Worm (Caenorhabditis elegans) whole organism, young adult: Measurements from ENCODE around the gene srb-3.

Experiments
- B0019.2 ChIP-seq: fragments of 200-800 bp; sonication (Bioruptor generic); conservative IDR thresholded peaks from 2 replicates; pipeline ENCODE4 v1.3.6; 2022; ENCODE audit warnings: missing genetic modification reagents, missing genetic modification characterization, missing compliant biosample characterization
- B0336.3 ChIP-seq: fragments of 200-800 bp; sonication (Bioruptor generic); IDR thresholded peaks from 2 replicates; pipeline ENCODE4 v1.3.6; 2022; ENCODE audit warnings: missing genetic modification characterization, missing compliant biosample characterization
- C17E4.6 ChIP-seq: fragments of 200-800 bp; sonication (Bioruptor generic); IDR thresholded peaks from 2 replicates; pipeline ENCODE4 v1.3.6; 2022; ENCODE audit warnings: missing genetic modification reagents, missing genetic modification characterization, missing compliant biosample characterization
- F39B2.1 ChIP-seq: fragments of 200-800 bp; sonication (Bioruptor generic); IDR thresholded peaks from 2 replicates; pipeline ENCODE4 v1.3.6; 2022; ENCODE audit warnings: missing genetic modification reagents, missing genetic modification characterization, missing compliant biosample characterization
- K12H6.12 ChIP-seq: fragments of 200-800 bp; sonication (Bioruptor generic); optimal IDR thresholded peaks from 2 replicates; lab custom pipeline; 2018; ENCODE audit warnings: mild to moderate bottlenecking, missing genetic modification characterization, missing compliant biosample characterization
- T26A5.8 ChIP-seq: sonication (generic microtip); optimal IDR thresholded peaks from 2 replicates; lab custom pipeline; 2016; ENCODE audit warnings: missing genetic modification characterization, missing compliant biosample characterization
- Y79H2A.3 ChIP-seq: fragments of 200-800 bp; sonication (Bioruptor generic); conservative IDR thresholded peaks from 2 replicates; pipeline ENCODE4 v1.3.6; 2022; ENCODE audit warnings: missing genetic modification reagents, missing genetic modification characterization, missing compliant biosample characterization
- akir-1 ChIP-seq: fragments of 200-800 bp; sonication (Bioruptor generic); optimal IDR thresholded peaks from 2 replicates; lab custom pipeline; 2018; ENCODE audit warnings: mild to moderate bottlenecking, missing genetic modification characterization, moderate library complexity, missing compliant biosample characterization
- ama-1 ChIP-seq, 3 experiments: fragments of 150-350 bp in 1 of 3; sonication (generic microtip) in 2 of 3; optimal IDR thresholded peaks; 2 replicates each; lab custom pipeline; 2014 to 2018; ENCODE audit warnings: missing biosample characterization in 2 of 3, missing genetic modification characterization in 2 of 3, missing genetic modification reagents in 2 of 3
- attf-3 ChIP-seq: fragments of 200-800 bp; sonication (Bioruptor generic); conservative IDR thresholded peaks from 2 replicates; pipeline ENCODE4 v1.3.6; 2022; ENCODE audit warnings: missing genetic modification reagents, missing genetic modification characterization, missing compliant biosample characterization
- attf-5 ChIP-seq: fragments of 200-800 bp; sonication (Bioruptor generic); optimal IDR thresholded peaks from 2 replicates; lab custom pipeline; 2018; ENCODE audit warnings: mild to moderate bottlenecking, missing genetic modification characterization, missing compliant biosample characterization
- bed-1 ChIP-seq: fragments of 200-800 bp; sonication (Bioruptor generic); IDR thresholded peaks from 2 replicates; pipeline ENCODE4 v1.3.6; 2022; ENCODE audit warnings: missing genetic modification reagents, missing genetic modification characterization, missing compliant biosample characterization
- ceh-100 ChIP-seq: fragments of 200-800 bp; sonication (Bioruptor generic); IDR thresholded peaks from 2 replicates; pipeline ENCODE4 v1.3.6; 2022; ENCODE audit warnings: missing genetic modification reagents, missing genetic modification characterization, missing compliant biosample characterization
- ceh-27 ChIP-seq: fragments of 200-800 bp; sonication (Bioruptor generic); optimal IDR thresholded peaks from 2 replicates; lab custom pipeline; 2018; ENCODE audit warnings: mild to moderate bottlenecking, missing genetic modification characterization, moderate library complexity, missing compliant biosample characterization
- ceh-58 ChIP-seq: fragments of 200-800 bp; sonication (Bioruptor generic); IDR thresholded peaks from 2 replicates; pipeline ENCODE4 v1.3.6; 2022; ENCODE audit warnings: missing genetic modification characterization, missing compliant biosample characterization
- die-1 ChIP-seq: sonication (generic microtip); optimal IDR thresholded peaks from 2 replicates; lab custom pipeline; 2016; ENCODE audit warnings: missing genotype, mild to moderate bottlenecking, missing genetic modification characterization, missing compliant biosample characterization
- efl-1 ChIP-seq: fragments of 150-350 bp; optimal IDR thresholded peaks from 2 replicates; lab custom pipeline; 2014; ENCODE audit warnings: missing biosample characterization, missing genetic modification reagents, missing genetic modification characterization
- egl-18 ChIP-seq: fragments of 200-800 bp; sonication (Bioruptor generic); IDR thresholded peaks from 2 replicates; pipeline ENCODE4 v1.3.6; 2022; ENCODE audit warnings: missing genetic modification reagents, missing genetic modification characterization, missing compliant biosample characterization
- him-1 ChIP-seq: sonication (generic microtip); optimal IDR thresholded peaks from 2 replicates; lab custom pipeline; 2016; ENCODE audit warnings: missing genotype, missing genetic modification reagents, missing genetic modification characterization, missing compliant biosample characterization
- hlh-12 ChIP-seq: sonication (generic microtip); optimal IDR thresholded peaks from 2 replicates; lab custom pipeline; 2016; ENCODE audit warnings: missing genetic modification characterization, missing compliant biosample characterization
- hmg-1.2 ChIP-seq: fragments of 200-800 bp; sonication (Bioruptor generic); IDR thresholded peaks from 2 replicates; pipeline ENCODE4 v1.3.6; 2022; ENCODE audit warnings: missing genetic modification reagents, missing genetic modification characterization, missing compliant biosample characterization
- lag-1 ChIP-seq: fragments of 200-800 bp; sonication (Bioruptor generic); IDR thresholded peaks from 2 replicates; pipeline ENCODE4 v1.3.6; 2022; ENCODE audit warnings: missing genetic modification reagents, missing genetic modification characterization, missing compliant biosample characterization
- lin-26 ChIP-seq: fragments of 200-800 bp; sonication (Bioruptor generic); IDR thresholded peaks from 2 replicates; pipeline ENCODE4 v1.3.6; 2022; ENCODE audit warnings: missing genetic modification reagents, missing genetic modification characterization, missing compliant biosample characterization
- lsl-1 ChIP-seq: fragments of 200-800 bp; sonication (Bioruptor generic); optimal IDR thresholded peaks from 2 replicates; lab custom pipeline; 2018; ENCODE audit warnings: mild to moderate bottlenecking, missing genetic modification characterization, moderate library complexity, missing compliant biosample characterization
- mel-28 ChIP-seq: sonication (generic microtip); optimal IDR thresholded peaks from 2 replicates; lab custom pipeline; 2016; ENCODE audit warnings: borderline replicate concordance, mild to moderate bottlenecking, missing genetic modification characterization, missing compliant biosample characterization
- nfya-2 ChIP-seq: fragments of 200-800 bp; sonication (Bioruptor generic); IDR thresholded peaks from 2 replicates; pipeline ENCODE4 v1.3.6; 2022; ENCODE audit warnings: missing genetic modification reagents, missing genetic modification characterization, missing compliant biosample characterization
- nhr-120 ChIP-seq: fragments of 200-800 bp; sonication (Bioruptor generic); IDR thresholded peaks from 2 replicates; pipeline ENCODE4 v1.3.6; 2022; ENCODE audit warnings: missing genetic modification characterization, missing compliant biosample characterization
- nhr-80 ChIP-seq: sonication (generic microtip); optimal IDR thresholded peaks from 2 replicates; lab custom pipeline; 2016; ENCODE audit warnings: missing genetic modification characterization, missing compliant biosample characterization
- nhr-90 ChIP-seq: sonication (generic microtip); optimal IDR thresholded peaks from 2 replicates; lab custom pipeline; 2016; ENCODE audit warnings: missing genotype, mild to moderate bottlenecking, missing genetic modification characterization, missing compliant biosample characterization
- repo-1 ChIP-seq: sonication (generic microtip); optimal IDR thresholded peaks from 2 replicates; lab custom pipeline; 2017; ENCODE audit warnings: mild to moderate bottlenecking, missing genetic modification characterization, missing compliant biosample characterization
- sea-2 ChIP-seq: fragments of 200-800 bp; sonication (Bioruptor generic); IDR thresholded peaks from 2 replicates; pipeline ENCODE4 v1.3.6; 2022; ENCODE audit warnings: missing genetic modification characterization, missing compliant biosample characterization
- snpc-4 ChIP-seq, 5 experiments: fragments of 150-350 bp in 1 of 5; sonication (generic microtip) in 4 of 5; optimal IDR thresholded peaks; 2 replicates each; lab custom pipeline; 2014 to 2018; ENCODE audit warnings: missing genetic modification characterization in 5 of 5, missing biosample characterization in 3 of 5, antibody characterized with exemption in 2 of 5, mild to moderate bottlenecking in 2 of 5, missing compliant biosample characterization in 2 of 5, missing genotype in 2 of 5, moderate library complexity in 2 of 5, missing genetic modification reagents in 1 of 5
- sptf-2 ChIP-seq: fragments of 200-800 bp; sonication (Bioruptor generic); optimal IDR thresholded peaks from 2 replicates; lab custom pipeline; 2018; ENCODE audit warnings: mild to moderate bottlenecking, missing genetic modification characterization, missing compliant biosample characterization
- zfh-2 ChIP-seq: fragments of 200-800 bp; sonication (Bioruptor generic); conservative IDR thresholded peaks from 2 replicates; pipeline ENCODE4 v1.3.6; 2022; ENCODE audit warnings: missing genetic modification reagents, missing genetic modification characterization, missing compliant biosample characterization
- ztf-28 ChIP-seq: fragments of 200-800 bp; sonication (Bioruptor generic); IDR thresholded peaks from 2 replicates; pipeline ENCODE4 v1.3.6; 2022; ENCODE audit warnings: missing genetic modification reagents, missing genetic modification characterization, missing compliant biosample characterization
- ztf-3 ChIP-seq: fragments of 200-800 bp; sonication (Bioruptor generic); optimal IDR thresholded peaks from 2 replicates; lab custom pipeline; 2018; ENCODE audit warnings: mild to moderate bottlenecking, missing genetic modification characterization, missing compliant biosample characterization

Gene srb-3

DNA sequence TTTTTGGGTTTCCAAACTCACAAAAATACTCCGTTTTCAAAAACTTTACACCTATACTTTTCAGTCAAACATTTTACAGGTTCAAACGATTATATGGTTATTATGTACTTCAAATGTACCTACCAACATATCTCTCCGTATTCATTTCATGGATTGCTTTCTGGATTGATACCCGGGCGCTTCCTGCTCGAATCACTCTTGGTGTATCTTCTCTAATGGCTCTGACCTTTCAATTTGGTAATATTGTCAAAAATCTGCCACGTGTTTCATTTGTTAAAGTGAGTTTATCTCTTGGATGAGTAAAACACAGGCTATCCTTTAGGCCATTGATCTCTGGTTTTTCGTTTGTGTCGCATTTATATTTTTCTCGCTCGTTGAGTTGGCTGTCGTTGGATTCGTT is 34.8 kb downstream of the srb-3 start:
- no peak for TF ChIP-seq snpc-4 (GFP tag; optimal IDR thresholded peaks at IDR 0.05; lab: Kevin White, UChicago)
- TF ChIP-seq snpc-4 (tag; optimal IDR thresholded peaks at IDR 0.05; lab: Kevin White, UChicago), result no peak
- TF ChIP-seq egl-18, result no peak
- no peak for TF ChIP-seq lsl-1
- no peak for TF ChIP-seq B0336.3 (GFP tag; lab: Robert Waterston, UW)
- no peak for TF ChIP-seq ceh-27
- no peak for TF ChIP-seq sea-2 (GFP tag; lab: Robert Waterston, UW)
- no peak for TF ChIP-seq sptf-2 (GFP tag; lab: Kevin White, UChicago)
- TF ChIP-seq, all 124 proteins: peak for 0

DNA sequence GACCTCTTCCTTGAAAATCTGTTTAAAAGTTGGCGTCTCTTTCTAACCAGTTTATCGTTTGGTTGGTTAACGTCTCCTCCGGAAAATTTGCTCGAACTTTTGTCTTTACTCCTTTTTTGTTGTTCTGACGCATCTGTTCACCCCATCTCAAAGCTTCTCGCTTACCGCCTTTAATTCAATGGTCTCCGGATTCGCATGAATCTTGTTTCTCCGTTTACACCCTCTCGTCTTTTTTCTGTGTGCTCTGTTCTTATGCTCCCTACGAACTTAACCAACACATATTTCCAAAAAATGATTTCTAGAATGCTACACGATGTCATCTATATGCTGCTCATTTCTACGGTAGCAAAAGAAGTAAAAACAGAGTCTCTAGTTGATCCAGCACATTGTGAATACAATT is 36.6 kb downstream of the srb-3 start, which contains the start of gene lgc-56:
lgc-56 (plus strand) TSS at position 301 of the 400 bp plus-strand sequence.
- TF ChIP-seq F39B2.1 (GFP tag; lab: Robert Waterston, UW) (no peak), B0019.2 (GFP tag; lab: Robert Waterston, UW) (no peak), sptf-2 (GFP tag; lab: Kevin White, UChicago) (no peak), mel-28 (tag; lab: Kevin White, UChicago) (no peak), nhr-90 (tag; lab: Kevin White, UChicago) (no peak), egl-18 (no peak), lag-1 (GFP tag; lab: Robert Waterston, UW) (no peak), bed-1 (no peak), ceh-58 (GFP tag; lab: Robert Waterston, UW) (no peak), nhr-120 (GFP tag; lab: Robert Waterston, UW) (no peak), ama-1 (optimal IDR thresholded peaks at IDR 0.05; lab: Kevin White, UChicago) (no peak), ama-1 (GFP tag; optimal IDR thresholded peaks at IDR 0.05; lab: Kevin White, UChicago) (no peak), zfh-2 (GFP tag; lab: Robert Waterston, UW) (no peak), akir-1 (GFP tag; lab: Kevin White, UChicago) (no peak), lin-26 (GFP tag; lab: Robert Waterston, UW) (no peak), hmg-1.2 (GFP tag; lab: Robert Waterston, UW) (no peak), ztf-28 (GFP tag; lab: Robert Waterston, UW) (no peak), efl-1 (no peak), C17E4.6 (GFP tag; lab: Robert Waterston, UW) (no peak)

- no peak for TF ChIP-seq attf-3 (GFP tag; lab: Robert Waterston, UW)
- TF ChIP-seq him-1 (tag; lab: Kevin White, UChicago), result no peak
Measured at ce11 chrII:5120612-5121011, 46.0 kb downstream of the srb-3 start.

DNA sequence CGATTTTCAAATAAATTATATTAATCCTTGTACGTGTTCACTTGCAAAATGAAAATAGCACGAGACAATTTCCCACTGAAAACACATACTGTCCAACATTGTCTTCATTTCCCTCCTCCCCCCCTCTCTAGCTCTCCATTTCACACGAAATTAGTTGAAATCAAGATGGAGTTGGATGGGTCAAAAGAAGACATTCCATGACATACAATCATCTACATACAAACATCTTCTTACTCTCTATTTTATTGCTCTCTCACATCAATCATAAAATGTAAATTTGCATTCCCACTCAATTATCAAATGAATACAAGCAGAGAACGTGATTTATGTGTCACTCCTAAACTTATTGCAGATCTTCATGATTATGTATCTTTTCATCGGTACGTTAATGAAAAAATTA is 50.9 kb downstream of the srb-3 start, which contains the start of gene srsy-1:
srsy-1 (plus strand) TSS at position 301 of the 400 bp plus-strand sequence.
- TF ChIP-seq attf-5 (GFP tag; lab: Kevin White, UChicago) (no peak), B0019.2 (GFP tag; lab: Robert Waterston, UW) (no peak), zfh-2 (GFP tag; lab: Robert Waterston, UW) (no peak), sptf-2 (GFP tag; lab: Kevin White, UChicago) (no peak), die-1 (tag; lab: Kevin White, UChicago) (no peak), nhr-90 (tag; lab: Kevin White, UChicago) (no peak), Y79H2A.3 (GFP tag; lab: Robert Waterston, UW) (no peak), K12H6.12 (tag; lab: Kevin White, UChicago) (no peak), nfya-2 (GFP tag; lab: Robert Waterston, UW) (no peak), nhr-80 (tag; lab: Kevin White, UChicago) (no peak), hlh-12 (tag; lab: Kevin White, UChicago) (no peak), ztf-3 (GFP tag; lab: Kevin White, UChicago) (no peak), repo-1 (tag; lab: Kevin White, UChicago) (no peak), hmg-1.2 (GFP tag; lab: Robert Waterston, UW) (no peak), ceh-100 (no peak), T26A5.8 (tag; lab: Kevin White, UChicago) (no peak)
